Worm (Caenorhabditis elegans) whole organism, L4 larva: Measurements from ENCODE around the gene T10G3.8.
A peak's percentile ranks its signal among the peaks of the same experiment; 100 is the strongest.

Experiments used
- F37D6.2 ChIP-seq: sonication (generic microtip); optimal IDR thresholded peaks from 2 replicates; lab custom pipeline; 2016; ENCODE audit warnings: mild to moderate bottlenecking, missing genetic modification characterization, missing compliant biosample characterization
- T26A8.4 ChIP-seq: fragments of 200-800 bp; sonication (Bioruptor generic); IDR thresholded peaks from 2 replicates; pipeline ENCODE4 v1.3.6; 2022; ENCODE audit warnings: missing genetic modification characterization, missing compliant biosample characterization
- Y75B8A.6 ChIP-seq: fragments of 200-800 bp; sonication (Bioruptor generic); IDR thresholded peaks from 2 replicates; pipeline ENCODE4 v1.3.6; 2022; ENCODE audit warnings: missing genetic modification reagents, missing genetic modification characterization, missing compliant biosample characterization
- aly-2 ChIP-seq: sonication (generic microtip); optimal IDR thresholded peaks from 2 replicates; lab custom pipeline; 2018; ENCODE audit warnings: missing biosample characterization, missing genetic modification characterization
- attf-4 ChIP-seq: sonication (generic microtip); optimal IDR thresholded peaks from 3 replicates; lab custom pipeline; 2017; ENCODE audit warnings: missing biosample characterization, missing genetic modification characterization
- ceh-32 ChIP-seq: sonication (generic microtip); optimal IDR thresholded peaks from 2 replicates; lab custom pipeline; 2016; ENCODE audit warnings: mild to moderate bottlenecking, missing genetic modification characterization, missing compliant biosample characterization; ENCODE audit not compliant: poor library complexity
- ceh-82 ChIP-seq: sonication (generic microtip); optimal IDR thresholded peaks from 2 replicates; lab custom pipeline; 2017; ENCODE audit warnings: missing biosample characterization, missing genetic modification characterization
- dmd-6 ChIP-seq: fragments of 200-800 bp; sonication (Bioruptor generic); IDR thresholded peaks from 2 replicates; pipeline ENCODE4 v1.3.6; 2022; ENCODE audit warnings: missing genetic modification reagents, missing genetic modification characterization, missing compliant biosample characterization
- dmd-8 ChIP-seq: fragments of 200-800 bp; sonication (Bioruptor generic); IDR thresholded peaks from 2 replicates; pipeline ENCODE4 v1.3.6; 2022; ENCODE audit warnings: missing genetic modification characterization, missing compliant biosample characterization
- dpl-1 ChIP-seq: fragments of 150-350 bp; optimal IDR thresholded peaks from 2 replicates; lab custom pipeline; 2014; ENCODE audit warnings: missing biosample characterization, missing genetic modification reagents, missing genetic modification characterization
- duxl-1 ChIP-seq: sonication (generic microtip); optimal IDR thresholded peaks from 2 replicates; lab custom pipeline; 2016; ENCODE audit warnings: mild to moderate bottlenecking, missing genetic modification characterization, moderate library complexity, missing compliant biosample characterization; ENCODE audit not compliant: poor library complexity
- egl-43 ChIP-seq: fragments of 200-800 bp; sonication (Bioruptor generic); IDR thresholded peaks from 2 replicates; pipeline ENCODE4 v1.3.6; 2022; ENCODE audit warnings: missing genetic modification reagents, missing genetic modification characterization, missing compliant biosample characterization
- gei-8 ChIP-seq: fragments of 200-800 bp; sonication (Bioruptor generic); optimal IDR thresholded peaks from 2 replicates; lab custom pipeline; 2018; ENCODE audit warnings: mild to moderate bottlenecking, missing genetic modification characterization, missing compliant biosample characterization
- lim-7 ChIP-seq: fragments of 200-800 bp; sonication (Bioruptor generic); IDR thresholded peaks from 2 replicates; pipeline ENCODE4 v1.3.6; 2022; ENCODE audit warnings: missing genetic modification characterization, missing compliant biosample characterization
- lin-13 ChIP-seq: fragments of 150-350 bp; optimal IDR thresholded peaks from 2 replicates; lab custom pipeline; 2014; ENCODE audit warnings: missing biosample characterization, missing genetic modification reagents, missing genetic modification characterization
- lin-29 ChIP-seq: fragments of 200-800 bp; sonication (Bioruptor generic); IDR thresholded peaks from 2 replicates; pipeline ENCODE4 v1.3.6; 2022; ENCODE audit warnings: missing genetic modification reagents, missing genetic modification characterization, missing compliant biosample characterization
- lin-39 ChIP-seq: fragments of 150-350 bp; optimal IDR thresholded peaks from 2 replicates; lab custom pipeline; 2014; ENCODE audit warnings: missing biosample characterization, missing genetic modification reagents, missing genetic modification characterization
- lir-3 ChIP-seq: sonication (generic microtip); optimal IDR thresholded peaks from 2 replicates; lab custom pipeline; 2016; ENCODE audit warnings: mild to moderate bottlenecking, missing genetic modification characterization, missing compliant biosample characterization
- mdt-29 ChIP-seq: fragments of 200-800 bp; sonication (Bioruptor generic); IDR thresholded peaks from 2 replicates; pipeline ENCODE4 v1.3.6; 2022; ENCODE audit warnings: missing genetic modification reagents, missing genetic modification characterization, missing compliant biosample characterization
- mep-1 ChIP-seq: fragments of 150-350 bp; sonication (generic microtip); optimal IDR thresholded peaks from 3 replicates; lab custom pipeline; 2014; ENCODE audit warnings: missing biosample characterization, missing genetic modification characterization
- nhr-10 ChIP-seq: fragments of 150-350 bp; optimal IDR thresholded peaks from 2 replicates; lab custom pipeline; 2014; ENCODE audit warnings: missing biosample characterization, missing genetic modification characterization
- nhr-102 ChIP-seq: sonication (generic microtip); optimal IDR thresholded peaks from 2 replicates; lab custom pipeline; 2016; ENCODE audit warnings: mild to moderate bottlenecking, missing genetic modification characterization, moderate library complexity, missing compliant biosample characterization
- nhr-111 ChIP-seq: fragments of 200-800 bp; sonication (Bioruptor generic); optimal IDR thresholded peaks from 2 replicates; lab custom pipeline; 2018; ENCODE audit warnings: mild to moderate bottlenecking, missing genetic modification characterization, missing compliant biosample characterization
- nhr-25 ChIP-seq: sonication (generic microtip); optimal IDR thresholded peaks from 2 replicates; lab custom pipeline; 2017; ENCODE audit warnings: missing genetic modification characterization, mild to moderate bottlenecking, missing compliant biosample characterization, antibody characterized with exemption, moderate library complexity, borderline replicate concordance; ENCODE audit not compliant: insufficient read depth
- nhr-41 ChIP-seq: fragments of 200-800 bp; sonication (Bioruptor generic); IDR thresholded peaks from 2 replicates; pipeline ENCODE4 v1.3.6; 2022; ENCODE audit warnings: missing genetic modification reagents, missing genetic modification characterization, missing compliant biosample characterization
- nhr-6 ChIP-seq: fragments of 150-350 bp; optimal IDR thresholded peaks from 2 replicates; lab custom pipeline; 2014; ENCODE audit warnings: missing biosample characterization, missing genetic modification characterization
- nhr-77 ChIP-seq: fragments of 150-350 bp; optimal IDR thresholded peaks from 2 replicates; lab custom pipeline; 2014; ENCODE audit warnings: missing biosample characterization, missing genetic modification characterization
- pha-4 ChIP-seq, 2 experiments: fragments of 150-350 bp in 1 of 2; fragments of 200-800 bp in 1 of 2; sonication (Bioruptor generic) in 1 of 2; IDR thresholded peaks in 1 of 2; optimal IDR thresholded peaks in 1 of 2; 2 replicates each; pipeline versions ENCODE4 v1.3.6 to Lab custom; 2014 to 2022; ENCODE audit warnings: missing genetic modification characterization in 2 of 2, missing genetic modification reagents in 2 of 2, missing biosample characterization in 1 of 2, missing compliant biosample characterization in 1 of 2
- pqm-1 ChIP-seq: sonication (generic microtip); optimal IDR thresholded peaks from 2 replicates; lab custom pipeline; 2017; ENCODE audit warnings: missing biosample characterization, missing genetic modification characterization
- rbr-2 ChIP-seq: sonication (generic microtip); optimal IDR thresholded peaks from 2 replicates; lab custom pipeline; 2016; ENCODE audit warnings: missing genotype, missing genetic modification characterization, missing compliant biosample characterization
- sdz-12 ChIP-seq: fragments of 200-800 bp; sonication (Bioruptor generic); optimal IDR thresholded peaks from 2 replicates; lab custom pipeline; 2018; ENCODE audit warnings: mild to moderate bottlenecking, missing genetic modification characterization, missing compliant biosample characterization
- skn-1 ChIP-seq: fragments of 150-350 bp; optimal IDR thresholded peaks from 2 replicates; lab custom pipeline; 2014; ENCODE audit warnings: missing biosample characterization, missing genetic modification characterization
- snpc-4 ChIP-seq: fragments of 150-350 bp; optimal IDR thresholded peaks from 2 replicates; lab custom pipeline; 2014; ENCODE audit warnings: missing biosample characterization, missing genetic modification characterization
- spr-1 ChIP-seq: sonication (generic microtip); optimal IDR thresholded peaks from 2 replicates; lab custom pipeline; 2016; ENCODE audit warnings: mild to moderate bottlenecking, missing genetic modification characterization, missing compliant biosample characterization
- spr-3 ChIP-seq: fragments of 200-800 bp; sonication (Bioruptor generic); optimal IDR thresholded peaks from 2 replicates; lab custom pipeline; 2018; ENCODE audit warnings: mild to moderate bottlenecking, missing genetic modification characterization, missing compliant biosample characterization
- tag-97 ChIP-seq: fragments of 200-800 bp; sonication (Bioruptor generic); IDR thresholded peaks from 2 replicates; pipeline ENCODE4 v1.3.6; 2022; ENCODE audit warnings: missing genetic modification characterization, missing compliant biosample characterization
- tra-1 ChIP-seq: fragments of 200-800 bp; sonication (Bioruptor generic); IDR thresholded peaks from 2 replicates; pipeline ENCODE4 v1.3.6; 2022; ENCODE audit warnings: missing genetic modification reagents, missing genetic modification characterization, missing compliant biosample characterization
- zip-11 ChIP-seq: fragments of 200-800 bp; sonication (Bioruptor generic); IDR thresholded peaks from 2 replicates; pipeline ENCODE4 v1.3.6; 2022; ENCODE audit warnings: missing genetic modification characterization, missing compliant biosample characterization
- zip-2 ChIP-seq: fragments of 150-350 bp; optimal IDR thresholded peaks from 2 replicates; lab custom pipeline; 2014; ENCODE audit warnings: missing biosample characterization, missing genetic modification characterization
- ztf-7 ChIP-seq: fragments of 150-350 bp; optimal IDR thresholded peaks from 2 replicates; lab custom pipeline; 2014; ENCODE audit warnings: missing biosample characterization, missing genetic modification characterization

Gene T10G3.8

DNA sequence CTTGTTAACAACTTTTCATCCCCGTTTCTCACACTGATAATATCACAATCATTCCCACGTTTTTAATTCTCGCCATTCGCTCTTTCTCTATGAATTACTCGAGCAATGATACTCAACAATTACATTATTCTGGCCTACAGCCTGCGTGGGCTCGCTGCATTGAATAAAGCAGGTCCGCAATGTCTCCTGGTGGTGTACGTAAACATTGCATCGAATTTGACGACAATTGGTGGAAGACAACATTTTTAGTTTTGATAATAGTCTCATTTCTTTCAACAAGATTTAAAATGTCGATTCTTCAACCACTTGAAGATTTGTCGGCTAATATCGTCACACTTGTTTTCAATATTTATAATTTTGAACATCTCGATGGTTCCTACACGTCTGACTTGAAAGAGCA, 16.9 kb downstream of the T10G3.8 start, which contains the start of gene bath-39 (continued):
- TF ChIP-seq spr-3 (no peak), egl-43 (GFP tag; lab: Robert Waterston, UW) (no peak), T26A8.4 (no peak), lir-3 (tag; lab: Kevin White, UChicago) (no peak), Y75B8A.6 (GFP tag; lab: Robert Waterston, UW) (no peak), dpl-1 (GFP tag; lab: Kevin White, UChicago) (peak; percentile 11), nhr-6 (peak; percentile 19), zip-11 (no peak), sdz-12 (no peak), lin-39 (tag; lab: Kevin White, UChicago) (no peak), attf-4 (tag; lab: Kevin White, UChicago) (no peak), nhr-10 (no peak), F37D6.2 (tag; lab: Kevin White, UChicago) (no peak), mdt-29 (GFP tag; lab: Robert Waterston, UW) (no peak), tag-97 (GFP tag; lab: Robert Waterston, UW) (no peak), duxl-1 (tag; lab: Kevin White, UChicago) (no peak), snpc-4 (tag; lab: Kevin White, UChicago) (no peak), rbr-2 (tag; lab: Kevin White, UChicago) (peak; percentile 3), dmd-6 (GFP tag; lab: Robert Waterston, UW) (no peak), skn-1 (no peak), nhr-25 (tag; lab: Kevin White, UChicago) (no peak), nhr-111 (GFP tag; lab: Kevin White, UChicago) (no peak), aly-2 (tag; lab: Kevin White, UChicago) (no peak), nhr-77 (no peak)

- TF ChIP-seq dmd-8 (GFP tag; lab: Robert Waterston, UW) (no peak), nhr-6 (peak; percentile 52), ceh-82 (no peak), mep-1 (no peak), dpl-1 (GFP tag; lab: Kevin White, UChicago) (peak; percentile 35), lin-29 (no peak)
These were observed 18.4 kb downstream of the T10G3.8 start, which contains the start of gene F25H9.2 for ce11 chrV:13457858-13458257. Gene F25H9.2 (plus strand): TSS chrV:13458083.

DNA sequence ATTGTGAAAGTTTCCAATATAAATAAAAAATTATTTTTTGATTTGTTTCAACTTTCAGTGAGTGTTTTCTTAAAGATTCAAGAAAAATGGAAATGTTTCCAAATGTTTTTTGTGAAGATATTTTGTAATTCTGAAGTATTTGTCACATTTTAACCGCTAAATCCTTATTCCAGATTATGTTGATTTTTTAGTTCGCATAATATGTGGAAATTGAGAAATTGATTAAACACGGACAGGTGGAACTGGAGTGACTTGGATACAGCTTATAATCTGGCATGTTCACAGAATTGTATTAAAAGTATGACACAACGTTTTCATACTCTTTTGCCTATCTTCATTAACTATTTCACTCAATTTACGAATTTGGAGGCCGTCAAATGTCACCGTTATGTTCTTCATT, 20.8 kb downstream of the T10G3.8 start, which contains the start of gene lurp-3:
Gene lurp-3, plus strand, starts transcription at position 301 of the 400 bp plus-strand sequence.
- TF ChIP-seq snpc-4 (tag; lab: Kevin White, UChicago) (no peak), tra-1 (GFP tag; lab: Robert Waterston, UW) (no peak), nhr-102 (tag; lab: Kevin White, UChicago) (no peak), ztf-7 (no peak), nhr-41 (GFP tag; lab: Robert Waterston, UW) (no peak), lin-13 (GFP tag; lab: Kevin White, UChicago) (no peak), pqm-1 (tag; lab: Kevin White, UChicago) (no peak), gei-8 (no peak), zip-2 (no peak), F37D6.2 (tag; lab: Kevin White, UChicago) (no peak), Y75B8A.6 (GFP tag; lab: Robert Waterston, UW) (no peak), ceh-32 (tag; lab: Kevin White, UChicago) (no peak)

- no peak for TF ChIP-seq lir-3 (tag; lab: Kevin White, UChicago)
- TF ChIP-seq lim-7 (GFP tag; lab: Robert Waterston, UW): no peak
- TF ChIP-seq spr-3: no peak
- TF ChIP-seq pha-4 (GFP tag; IDR thresholded peaks at IDR 0.05; lab: Robert Waterston, UW): no peak
- TF ChIP-seq pha-4 (tag; optimal IDR thresholded peaks at IDR 0.05; lab: Kevin White, UChicago): no peak
- TF ChIP-seq spr-1 (tag; lab: Kevin White, UChicago): no peak
- TF ChIP-seq ceh-82: no peak
- no peak for TF ChIP-seq snpc-4 (tag; lab: Kevin White, UChicago)
- no peak for TF ChIP-seq nhr-77
These were observed 22.9 kb downstream of the T10G3.8 start, which contains the start of gene lurp-2 for ce11 chrV:13453334-13453733. Gene lurp-2 (plus strand): TSS chrV:13453634.
